Fruit fly (Drosophila melanogaster) whole organism, embryonic: ENCODE measurements around the gene vih.

ENCODE experiments used
- Atf-2 ChIP-seq: fragments of 200-800 bp; sonication (Bioruptor generic); optimal IDR thresholded peaks from 2 replicates; lab custom pipeline; 2016; ENCODE audit warnings: missing biosample characterization, missing genetic modification characterization
- B-H1 ChIP-seq: fragments of 200-800 bp; sonication (Bioruptor generic); IDR thresholded peaks from 3 replicates; pipeline ENCODE4 v1.3.6; 2022; ENCODE audit warnings: missing biosample characterization, missing genetic modification characterization
- CG10321 ChIP-seq: fragments of 200-800 bp; sonication (Bioruptor generic); IDR thresholded peaks from 2 replicates; pipeline ENCODE4 v1.3.6; 2022; ENCODE audit warnings: missing biosample characterization, missing genetic modification characterization
- CG10565 ChIP-seq: fragments of 200-800 bp; sonication (Bioruptor generic); optimal IDR thresholded peaks from 3 replicates; lab custom pipeline; 2016; ENCODE audit warnings: missing biosample characterization, mild to moderate bottlenecking, missing genetic modification characterization
- CG10959 ChIP-seq: fragments of 200-800 bp; sonication (Bioruptor generic); IDR thresholded peaks from 2 replicates; pipeline ENCODE4 v1.3.6; 2022; ENCODE audit warnings: missing biosample characterization, missing genetic modification characterization
- CG11696 ChIP-seq: fragments of 200-800 bp; sonication (Bioruptor generic); IDR thresholded peaks from 2 replicates; pipeline ENCODE4 v1.3.6; 2022; ENCODE audit warnings: missing biosample characterization, missing genetic modification characterization
- CG12071 ChIP-seq: fragments of 200-800 bp; sonication (Bioruptor generic); optimal IDR thresholded peaks from 3 replicates; lab custom pipeline; 2018; ENCODE audit warnings: missing biosample characterization, mild to moderate bottlenecking, missing genetic modification characterization
- CG12219 ChIP-seq: fragments of 200-800 bp; sonication (Bioruptor generic); optimal IDR thresholded peaks from 3 replicates; lab custom pipeline; 2018; ENCODE audit warnings: missing biosample characterization, mild to moderate bottlenecking, missing genetic modification characterization
- CG13296 ChIP-seq: fragments of 200-800 bp; sonication (Bioruptor generic); optimal IDR thresholded peaks from 3 replicates; lab custom pipeline; 2018; ENCODE audit warnings: missing biosample characterization, mild to moderate bottlenecking, missing genetic modification characterization
- CG13424 ChIP-seq: fragments of 200-800 bp; sonication (Bioruptor generic); optimal IDR thresholded peaks from 2 replicates; lab custom pipeline; 2019; ENCODE audit warnings: missing biosample characterization, mild to moderate bottlenecking, missing genetic modification characterization, moderate library complexity
- CG15073 ChIP-seq: fragments of 200-800 bp; sonication (Bioruptor generic); optimal IDR thresholded peaks from 2 replicates; lab custom pipeline; 2016; ENCODE audit warnings: missing biosample characterization, missing genetic modification characterization
- CG17361 ChIP-seq: fragments of 200-800 bp; sonication (Bioruptor generic); IDR thresholded peaks from 3 replicates; pipeline ENCODE4 v1.3.6; 2022; ENCODE audit warnings: missing biosample characterization, missing genetic modification characterization
- CG18476 ChIP-seq: fragments of 200-800 bp; sonication (Bioruptor generic); optimal IDR thresholded peaks from 2 replicates; lab custom pipeline; 2016; ENCODE audit warnings: missing biosample characterization, mild to moderate bottlenecking, missing genetic modification characterization
- CG2120 ChIP-seq: fragments of 200-800 bp; sonication (Bioruptor generic); optimal IDR thresholded peaks from 3 replicates; lab custom pipeline; 2016; ENCODE audit warnings: missing biosample characterization, missing genetic modification characterization
- CG2202 ChIP-seq: fragments of 200-800 bp; sonication (Bioruptor generic); optimal IDR thresholded peaks from 2 replicates; lab custom pipeline; 2018; ENCODE audit warnings: missing biosample characterization, mild to moderate bottlenecking, missing genetic modification characterization
- CG32532 ChIP-seq: fragments of 200-800 bp; sonication (Bioruptor generic); IDR thresholded peaks from 2 replicates; pipeline ENCODE4 v1.3.6; 2022; ENCODE audit warnings: missing biosample characterization, missing genetic modification characterization
- CG33557 ChIP-seq: fragments of 200-800 bp; sonication (Bioruptor generic); optimal IDR thresholded peaks from 2 replicates; lab custom pipeline; 2019; ENCODE audit warnings: missing biosample characterization, mild to moderate bottlenecking, missing genetic modification characterization, moderate library complexity
- CG6689 ChIP-seq: fragments of 200-800 bp; sonication (Bioruptor generic); IDR thresholded peaks from 2 replicates; pipeline ENCODE4 v1.3.6; 2022; ENCODE audit warnings: missing biosample characterization, missing genetic modification characterization
- CG6791 ChIP-seq: fragments of 200-800 bp; sonication (Bioruptor generic); IDR thresholded peaks from 3 replicates; pipeline ENCODE4 v1.3.6; 2022; ENCODE audit warnings: missing biosample characterization, missing genetic modification characterization; ENCODE audit not compliant: partially characterized antibody
- CG6813 ChIP-seq: fragments of 200-800 bp; sonication (Bioruptor generic); optimal IDR thresholded peaks from 2 replicates; lab custom pipeline; 2017; ENCODE audit warnings: missing biosample characterization, missing genetic modification characterization, mild to moderate bottlenecking, moderate library complexity, missing genetic modification reagents
- CG6854 ChIP-seq: fragments of 200-800 bp; sonication (Bioruptor generic); optimal IDR thresholded peaks from 3 replicates; lab custom pipeline; 2017; ENCODE audit warnings: missing biosample characterization, mild to moderate bottlenecking, missing genetic modification characterization
- Chrac-16 ChIP-seq: fragments of 200-800 bp; sonication (Bioruptor generic); optimal IDR thresholded peaks from 3 replicates; lab custom pipeline; 2016; ENCODE audit warnings: missing biosample characterization, missing genetic modification characterization
- D19A ChIP-seq: fragments of 200-800 bp; optimal IDR thresholded peaks from 3 replicates; lab custom pipeline; 2019; ENCODE audit warnings: missing biosample characterization, mild to moderate bottlenecking, missing genetic modification characterization, moderate library complexity
- Eip74EF ChIP-seq, 2 experiments: fragments of 200-800 bp in 1 of 2; fragments of >200 bp in 1 of 2; sonication (Bioruptor generic) in 1 of 2; optimal IDR thresholded peaks; 2 replicates each; lab custom pipeline; 2017 to 2019; ENCODE audit warnings: missing biosample characterization in 2 of 2, missing genetic modification characterization in 2 of 2, mild to moderate bottlenecking in 1 of 2, moderate library complexity in 1 of 2
- HLH4C ChIP-seq: fragments of 200-800 bp; sonication (Bioruptor generic); IDR thresholded peaks from 3 replicates; pipeline ENCODE4 v1.3.6; 2022; ENCODE audit warnings: missing biosample characterization, missing genetic modification characterization; ENCODE audit not compliant: partially characterized antibody
- Hey ChIP-seq: fragments of 200-800 bp; sonication (Bioruptor generic); optimal IDR thresholded peaks from 3 replicates; lab custom pipeline; 2018; ENCODE audit warnings: missing biosample characterization, mild to moderate bottlenecking, missing genetic modification characterization
- HmgZ ChIP-seq: fragments of 200-800 bp; sonication (Bioruptor generic); optimal IDR thresholded peaks from 2 replicates; lab custom pipeline; 2018; ENCODE audit warnings: missing biosample characterization, mild to moderate bottlenecking, missing genetic modification characterization
- Mrtf ChIP-seq: fragments of 200-800 bp; sonication (Bioruptor generic); IDR thresholded peaks from 3 replicates; pipeline ENCODE4 v1.3.6; 2022; ENCODE audit warnings: missing biosample characterization, missing genetic modification characterization
- Nf-YC ChIP-seq: fragments of 200-800 bp; optimal IDR thresholded peaks from 3 replicates; lab custom pipeline; 2019; ENCODE audit warnings: missing biosample characterization, mild to moderate bottlenecking, missing genetic modification characterization, moderate library complexity
- Oli ChIP-seq: fragments of 200-800 bp; sonication (Bioruptor generic); optimal IDR thresholded peaks from 2 replicates; lab custom pipeline; 2018; ENCODE audit warnings: missing biosample characterization, mild to moderate bottlenecking, missing genetic modification characterization, moderate library complexity
- Pdp1 ChIP-seq, 2 experiments: fragments of 200-800 bp; sonication (Bioruptor generic); optimal IDR thresholded peaks; 3 replicates each; lab custom pipeline; 2016; ENCODE audit warnings: missing biosample characterization in 2 of 2, missing genetic modification characterization in 2 of 2, mild to moderate bottlenecking in 1 of 2, moderate library complexity in 1 of 2
- ab ChIP-seq: fragments of 200-800 bp; sonication (Bioruptor generic); optimal IDR thresholded peaks from 2 replicates; lab custom pipeline; 2016; ENCODE audit warnings: missing biosample characterization, missing genetic modification characterization
- ci ChIP-seq: fragments of 200-800 bp; sonication (Bioruptor generic); IDR thresholded peaks from 3 replicates; pipeline ENCODE4 v1.3.6; 2022; ENCODE audit warnings: missing biosample characterization, missing genetic modification characterization
- dmrt99B ChIP-seq: fragments of 200-800 bp; sonication (Bioruptor generic); optimal IDR thresholded peaks from 2 replicates; lab custom pipeline; 2018; ENCODE audit warnings: missing biosample characterization, mild to moderate bottlenecking, missing genetic modification characterization, moderate library complexity
- exex ChIP-seq: fragments of 200-800 bp; sonication (Bioruptor generic); optimal IDR thresholded peaks from 4 replicates; lab custom pipeline; 2018; ENCODE audit warnings: missing biosample characterization, mild to moderate bottlenecking, missing genetic modification characterization, moderate library complexity
- ftz-f1 ChIP-seq: fragments of 200-800 bp; sonication (Bioruptor generic); optimal IDR thresholded peaks from 2 replicates; lab custom pipeline; 2016; ENCODE audit warnings: missing biosample characterization, missing genetic modification characterization
- hbn ChIP-seq: fragments of 200-800 bp; sonication (Bioruptor generic); IDR thresholded peaks from 2 replicates; pipeline ENCODE4 v1.3.6; 2022; ENCODE audit warnings: missing biosample characterization, missing genetic modification characterization; ENCODE audit not compliant: partially characterized antibody
- ken ChIP-seq: fragments of 200-800 bp; sonication (Bioruptor generic); IDR thresholded peaks from 3 replicates; pipeline ENCODE4 v1.3.6; 2022; ENCODE audit warnings: missing biosample characterization, missing genetic modification characterization
- pho ChIP-seq: fragments of 200-800 bp; sonication (Bioruptor generic); optimal IDR thresholded peaks from 2 replicates; lab custom pipeline; 2016; ENCODE audit warnings: missing biosample characterization, missing genetic modification characterization
- psq ChIP-seq: fragments of 200-800 bp; sonication (Bioruptor generic); optimal IDR thresholded peaks from 2 replicates; lab custom pipeline; 2017; ENCODE audit warnings: missing biosample characterization, missing genetic modification characterization
- ranshi ChIP-seq: fragments of 200-800 bp; sonication (Bioruptor generic); IDR thresholded peaks from 2 replicates; pipeline ENCODE4 v1.3.6; 2022; ENCODE audit warnings: missing biosample characterization, missing genetic modification characterization
- sna ChIP-seq: fragments of 200-800 bp; sonication (Bioruptor generic); IDR thresholded peaks from 2 replicates; pipeline ENCODE4 v1.3.6; 2022; ENCODE audit warnings: missing biosample characterization, missing genetic modification characterization; ENCODE audit not compliant: partially characterized antibody
- sr ChIP-seq: fragments of 200-800 bp; sonication (Bioruptor generic); IDR thresholded peaks from 3 replicates; pipeline ENCODE4 v1.3.6; 2022; ENCODE audit warnings: missing biosample characterization, missing genetic modification characterization
- stc ChIP-seq: fragments of 200-800 bp; sonication (Bioruptor generic); IDR thresholded peaks from 2 replicates; pipeline ENCODE4 v1.3.6; 2022; ENCODE audit warnings: missing biosample characterization, missing genetic modification characterization
- toy ChIP-seq: fragments of 200-800 bp; sonication (Bioruptor generic); IDR thresholded peaks from 2 replicates; pipeline ENCODE4 v1.3.6; 2022; ENCODE audit warnings: missing biosample characterization, missing genetic modification characterization
- trh ChIP-seq: fragments of 200-800 bp; sonication (Bioruptor generic); optimal IDR thresholded peaks from 2 replicates; lab custom pipeline; 2016; ENCODE audit warnings: missing biosample characterization, missing genetic modification characterization
- twi ChIP-seq: fragments of 200-800 bp; optimal IDR thresholded peaks from 2 replicates; lab custom pipeline; 2019; ENCODE audit warnings: missing biosample characterization, mild to moderate bottlenecking, missing genetic modification characterization, moderate library complexity
- vnd ChIP-seq: fragments of 200-800 bp; sonication (Bioruptor generic); IDR thresholded peaks from 3 replicates; pipeline ENCODE4 v1.3.6; 2022; ENCODE audit warnings: missing biosample characterization, missing genetic modification characterization; ENCODE audit not compliant: partially characterized antibody
- wor ChIP-seq: fragments of 200-800 bp; sonication (Bioruptor generic); IDR thresholded peaks from 2 replicates; pipeline ENCODE4 v1.3.6; 2022; ENCODE audit warnings: missing biosample characterization, missing genetic modification characterization
- z ChIP-seq: fragments of 200-800 bp; sonication (Bioruptor generic); IDR thresholded peaks from 3 replicates; pipeline ENCODE4 v1.3.6; 2022; ENCODE audit warnings: missing biosample characterization, missing genetic modification characterization
- zen ChIP-seq: fragments of 200-800 bp; sonication (Bioruptor generic); optimal IDR thresholded peaks from 3 replicates; lab custom pipeline; 2018; ENCODE audit warnings: missing biosample characterization, mild to moderate bottlenecking, missing genetic modification characterization, moderate library complexity

The vih gene

dm6 chr3L:12506963-12507552, 3.0 kb downstream of the vih start (continued):
- no peak for TF ChIP-seq hbn (GFP tag; lab: Robert Waterston, UW)
- TF ChIP-seq z (GFP tag; lab: Robert Waterston, UW): peak; percentile 42; the same call in 2 of the 3 replicates
- peak; percentile 33 for TF ChIP-seq HmgZ (tag; lab: Kevin White, UChicago)
- TF ChIP-seq CG13296 (GFP tag; lab: Kevin White, UChicago): no peak
- TF ChIP-seq ranshi (GFP tag; lab: Robert Waterston, UW): no peak
- no peak for TF ChIP-seq Nf-YC
- no peak for TF ChIP-seq CG6791 (GFP tag; lab: Robert Waterston, UW)
- TF ChIP-seq dmrt99B (tag; lab: Kevin White, UChicago): no peak
- TF ChIP-seq ken (GFP tag; lab: Robert Waterston, UW): no peak
- TF ChIP-seq zen (tag; lab: Kevin White, UChicago): no peak
- no peak for TF ChIP-seq trh (GFP tag; lab: Kevin White, UChicago)
- TF ChIP-seq Chrac-16 (GFP tag; lab: Kevin White, UChicago): no peak
- no peak for TF ChIP-seq CG2202 (tag; lab: Kevin White, UChicago)
- TF ChIP-seq Oli (tag; lab: Kevin White, UChicago): no peak
- TF ChIP-seq CG6854 (GFP tag; lab: Kevin White, UChicago): no peak
- no peak for TF ChIP-seq CG10565 (GFP tag; lab: Kevin White, UChicago)
- TF ChIP-seq ftz-f1 (GFP tag; lab: Kevin White, UChicago): no peak
- TF ChIP-seq Mrtf (GFP tag; lab: Robert Waterston, UW): no peak
- TF ChIP-seq Eip74EF (GFP tag; optimal IDR thresholded peaks at IDR 0.05; lab: Kevin White, UChicago): no peak
- TF ChIP-seq CG11696 (GFP tag; lab: Robert Waterston, UW): no peak
- no peak for TF ChIP-seq D19A (tag; lab: Kevin White, UChicago)
- TF ChIP-seq sna (GFP tag; lab: Robert Waterston, UW): no peak
- no peak for TF ChIP-seq CG10321 (GFP tag; lab: Robert Waterston, UW)
- no peak for TF ChIP-seq CG12071 (GFP tag; lab: Kevin White, UChicago)
- TF ChIP-seq ci (GFP tag; lab: Robert Waterston, UW): peak; percentile 55; the same call in 2 of the 3 replicates
- TF ChIP-seq CG15073: no peak
- no peak for TF ChIP-seq psq
- no peak for TF ChIP-seq ab (GFP tag; lab: Kevin White, UChicago)
- no peak for TF ChIP-seq CG13424 (tag; lab: Kevin White, UChicago)
- no peak for TF ChIP-seq CG33557 (GFP tag; lab: Kevin White, UChicago)
- TF ChIP-seq toy: no peak
- no peak for TF ChIP-seq CG6813 (GFP tag; lab: Kevin White, UChicago)
- no peak for TF ChIP-seq CG32532 (GFP tag; lab: Robert Waterston, UW)
- no peak for TF ChIP-seq CG17361 (GFP tag; lab: Robert Waterston, UW)
- TF ChIP-seq stc (GFP tag; lab: Robert Waterston, UW): no peak
- TF ChIP-seq CG2120 (GFP tag; lab: Kevin White, UChicago): no peak
- TF ChIP-seq wor (GFP tag; lab: Robert Waterston, UW): no peak
- TF ChIP-seq CG12219: no peak
- TF ChIP-seq pho (GFP tag; lab: Kevin White, UChicago): no peak
- no peak for TF ChIP-seq twi (tag; lab: Kevin White, UChicago)
- TF ChIP-seq CG6689: no peak
- TF ChIP-seq exex (tag; lab: Kevin White, UChicago): peak; percentile 26
- TF ChIP-seq CG18476 (GFP tag; lab: Kevin White, UChicago): no peak
- peak; percentile 69 for TF ChIP-seq Hey
- no peak for TF ChIP-seq Pdp1 (GFP tag; optimal IDR thresholded peaks at IDR 0.05; lab: Kevin White, UChicago)
- no peak for TF ChIP-seq HLH4C (GFP tag; lab: Robert Waterston, UW)
- no peak for TF ChIP-seq B-H1
- no peak for TF ChIP-seq CG10959 (GFP tag; lab: Robert Waterston, UW)
- no peak for TF ChIP-seq Atf-2 (GFP tag; lab: Kevin White, UChicago)
- TF ChIP-seq vnd (GFP tag; lab: Robert Waterston, UW): 0 out of 3 replicates have a peak, but pooled peaks have one; percentile 16
- no peak for TF ChIP-seq sr
